Fruit fly (Drosophila melanogaster) S2 (cell line): ENCODE data around the gene RpS30.

ENCODE experiments used
- CG8478 ChIP-seq: fragments of >200 bp; optimal IDR thresholded peaks from 2 replicates; lab custom pipeline; 2018
- CTCF ChIP-seq, 2 experiments: fragments of >200 bp; optimal IDR thresholded peaks; 2 replicates each; lab custom pipeline; 2018

RpS30 gene

DNA sequence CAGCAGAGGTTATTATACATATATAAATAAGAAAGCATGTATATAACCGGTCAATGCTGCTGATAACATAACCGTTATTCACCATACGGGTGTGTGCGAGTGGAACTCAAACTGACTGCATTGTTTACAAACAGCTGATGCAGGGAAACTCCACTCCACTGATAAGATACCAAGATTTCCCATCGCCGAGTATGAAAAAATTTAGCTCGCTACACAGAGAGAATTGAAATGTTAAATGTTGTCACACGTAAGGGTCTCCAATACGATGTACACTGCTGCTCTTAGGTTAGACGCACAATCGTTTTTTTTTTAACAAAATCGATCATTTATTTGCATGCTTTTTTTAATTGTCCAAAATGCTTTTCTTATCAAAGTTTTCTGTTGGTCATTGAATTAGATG is 16.7 kb upstream of the RpS30 start:
- TF ChIP-seq CTCF (optimal IDR thresholded peaks at IDR 0.05; lab: Kevin White, UChicago): no peak
- TF ChIP-seq CG8478 (lab: Kevin White, UChicago): no peak

DNA sequence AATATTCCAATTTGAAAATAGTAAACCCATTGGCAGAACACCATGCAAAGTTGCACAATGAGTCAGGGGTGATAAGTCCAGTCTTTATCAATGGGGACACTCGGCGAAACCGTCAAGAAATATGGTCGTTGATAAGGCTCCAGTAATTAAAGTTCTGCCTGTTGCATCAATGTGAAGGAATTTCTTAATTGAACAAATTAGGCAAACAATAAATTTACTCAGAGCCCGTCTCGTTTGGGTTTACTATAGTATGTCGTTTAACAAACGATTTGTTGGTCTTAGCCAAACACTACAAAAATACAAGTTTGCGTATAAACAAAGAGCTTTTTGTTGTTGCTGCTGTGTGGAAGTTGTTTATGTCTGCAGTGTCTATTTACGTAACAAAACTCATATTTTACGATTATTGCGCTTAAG is 15.5 kb upstream of the RpS30 start:
- TF ChIP-seq CTCF (optimal IDR thresholded peaks at IDR 0.05; lab: Kevin White, UChicago) (no peak), CG8478 (lab: Kevin White, UChicago) (no peak)

DNA sequence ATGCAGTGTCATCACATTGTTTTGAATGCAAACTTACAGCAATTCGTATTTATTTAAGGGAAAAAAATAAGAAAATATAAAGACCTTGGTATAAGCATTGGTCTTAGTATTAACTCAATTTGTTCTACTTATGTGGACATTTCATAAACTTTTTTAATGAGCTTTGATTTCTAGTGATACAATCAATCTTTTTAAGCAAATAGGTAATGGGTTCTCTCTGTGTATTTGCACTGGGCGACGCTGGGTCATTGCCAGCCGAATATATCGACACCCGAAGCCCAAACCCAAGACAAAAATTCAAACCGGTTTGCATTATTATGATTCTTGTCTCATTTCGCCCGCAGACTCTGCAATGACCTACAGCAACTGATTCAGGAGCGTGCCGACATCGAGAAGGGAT is 14.8 kb upstream of the RpS30 start:
- TF ChIP-seq CTCF (optimal IDR thresholded peaks at IDR 0.05; lab: Kevin White, UChicago) (no peak), CG8478 (lab: Kevin White, UChicago) (no peak)

DNA sequence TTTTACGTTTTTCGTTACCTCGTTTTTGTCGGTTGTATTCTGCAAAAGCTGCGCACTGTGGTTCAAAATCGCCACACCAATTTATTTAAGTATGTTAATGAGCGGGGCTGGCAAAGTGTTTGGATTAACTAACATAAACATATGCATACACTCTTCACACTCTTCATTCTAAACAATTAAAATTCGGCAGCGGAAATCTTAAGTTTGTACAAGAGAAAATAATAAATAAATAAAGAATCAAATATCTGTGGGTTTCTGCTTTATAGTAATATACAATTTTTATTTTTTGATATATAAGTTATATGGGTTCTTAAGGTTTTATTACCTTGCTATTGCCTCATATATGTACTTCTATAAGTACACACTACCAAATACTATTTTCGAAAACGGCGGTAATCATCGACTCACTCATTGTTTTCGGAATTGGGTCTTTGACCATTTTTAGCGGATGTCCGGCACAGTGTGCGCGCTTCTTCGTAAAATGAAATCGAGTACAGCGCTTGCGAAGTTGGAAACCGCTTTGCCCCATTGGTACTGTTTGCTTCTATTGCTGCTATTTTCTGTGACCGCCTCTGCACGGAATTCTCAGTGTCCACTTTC is 14.0 kb upstream of the RpS30 start:
- TF ChIP-seq CTCF (optimal IDR thresholded peaks at IDR 0.05; lab: Kevin White, UChicago) (no peak), CG8478 (lab: Kevin White, UChicago) (no peak)

DNA sequence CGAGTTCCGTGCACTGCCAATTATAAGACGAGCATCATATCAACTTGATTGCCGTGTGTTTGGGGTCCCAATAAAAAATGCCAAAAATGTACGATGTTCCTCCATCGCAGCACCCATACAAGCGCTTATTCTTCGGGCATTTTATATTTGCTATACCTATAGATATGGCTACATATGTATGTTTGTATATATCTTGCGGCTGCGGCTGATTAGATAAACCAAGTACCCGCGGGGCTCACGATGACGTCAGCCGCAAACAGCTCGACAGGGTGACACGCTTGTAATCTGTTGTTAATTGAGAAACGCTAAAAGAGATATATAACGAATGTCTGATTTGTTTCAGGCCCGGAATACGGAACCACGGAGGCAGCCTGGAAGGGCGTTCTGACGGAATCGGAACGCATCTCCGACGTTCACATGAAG is 13.1 kb upstream of the RpS30 start:
- TF ChIP-seq CTCF (optimal IDR thresholded peaks at IDR 0.05; lab: Kevin White, UChicago): no peak
- TF ChIP-seq CG8478 (lab: Kevin White, UChicago): no peak

DNA sequence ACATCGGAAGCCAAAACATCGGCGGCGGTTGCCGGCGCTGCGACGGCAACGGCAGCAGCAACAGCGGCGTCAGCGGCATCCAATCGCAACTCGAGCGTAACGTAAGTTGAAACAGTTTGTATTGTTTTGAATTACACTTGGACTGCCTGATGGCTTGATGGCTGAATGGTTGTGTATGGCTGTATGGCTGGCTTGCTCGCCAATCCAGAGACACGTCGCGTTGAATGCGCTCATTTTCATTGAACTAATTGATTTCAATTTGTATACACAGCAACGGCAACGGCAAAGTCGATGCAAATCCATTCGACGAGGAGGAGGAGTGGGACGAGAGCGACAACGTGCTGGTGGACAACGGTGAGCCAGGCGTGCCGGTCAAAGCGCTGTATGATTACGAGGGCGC is 11.5 kb upstream of the RpS30 start:
- TF ChIP-seq CG8478 (lab: Kevin White, UChicago): no peak

DNA sequence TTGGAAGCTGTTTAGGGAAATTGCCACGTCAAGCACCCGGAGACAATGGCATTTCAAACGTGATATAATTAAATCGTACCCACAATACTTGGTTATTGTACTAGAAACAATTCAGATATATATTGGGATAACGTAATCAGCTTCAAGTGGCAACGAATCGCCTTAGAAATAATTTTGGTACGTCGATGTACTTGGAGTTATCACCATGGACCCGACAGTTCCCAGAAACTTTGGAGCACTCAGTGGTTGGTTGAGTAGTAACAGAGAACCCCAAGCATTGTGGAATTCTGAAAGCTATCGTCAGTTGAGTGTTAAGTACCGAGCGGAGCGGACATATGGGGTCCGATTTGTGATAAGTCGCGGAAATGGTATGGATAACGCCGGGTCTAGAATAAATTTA is 8.5 kb upstream of the RpS30 start, which contains the start of gene CG15695:
TSS of gene CG15695 (plus strand) at position 301 of the 400 bp plus-strand sequence.
- TF ChIP-seq CTCF (optimal IDR thresholded peaks at IDR 0.05; lab: Kevin White, UChicago) (no peak), CG8478 (lab: Kevin White, UChicago) (no peak)

DNA sequence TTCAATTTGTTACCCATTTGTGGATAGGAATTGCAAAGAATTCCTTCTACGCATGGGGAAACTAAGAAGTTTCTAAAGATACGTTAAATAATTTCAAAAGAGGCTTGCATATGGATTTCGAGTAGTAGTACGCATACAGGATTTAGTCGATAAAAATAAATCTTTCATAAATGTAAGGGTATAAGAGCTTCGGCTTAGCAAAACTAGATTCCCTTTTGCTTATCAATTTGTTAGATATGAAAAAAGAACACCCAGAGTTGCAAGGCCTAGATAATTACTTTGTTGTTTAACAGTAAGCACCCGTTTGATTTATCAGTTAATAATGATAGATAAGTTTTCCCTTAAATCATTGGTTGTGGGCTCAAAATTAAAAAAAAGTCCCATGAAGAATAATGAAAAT is 4.8 kb upstream of the RpS30 start:
- no peak for TF ChIP-seq CG8478 (lab: Kevin White, UChicago)
- TF ChIP-seq CTCF (optimal IDR thresholded peaks at IDR 0.05; lab: Kevin White, UChicago): no peak

DNA sequence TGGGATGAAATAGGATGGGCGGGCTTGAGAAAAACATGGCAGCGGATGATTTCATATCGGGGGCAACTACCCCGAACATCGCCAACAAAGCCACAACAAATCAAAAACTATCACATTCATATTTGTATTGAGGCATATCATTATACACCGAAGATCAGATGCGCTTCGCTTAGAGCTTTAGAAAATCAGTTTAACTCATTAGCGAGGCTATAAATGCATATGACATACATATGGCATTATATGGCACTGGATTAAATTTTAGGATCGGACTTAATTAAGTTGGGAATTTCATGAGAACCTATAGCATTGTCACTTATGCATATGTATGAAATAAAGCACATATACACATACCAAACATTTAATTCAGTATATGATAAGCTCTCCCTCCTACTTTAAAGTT is 4.0 kb upstream of the RpS30 start:
- TF ChIP-seq CTCF (optimal IDR thresholded peaks at IDR 0.05; lab: Kevin White, UChicago): no peak
- TF ChIP-seq CG8478 (lab: Kevin White, UChicago): no peak

DNA sequence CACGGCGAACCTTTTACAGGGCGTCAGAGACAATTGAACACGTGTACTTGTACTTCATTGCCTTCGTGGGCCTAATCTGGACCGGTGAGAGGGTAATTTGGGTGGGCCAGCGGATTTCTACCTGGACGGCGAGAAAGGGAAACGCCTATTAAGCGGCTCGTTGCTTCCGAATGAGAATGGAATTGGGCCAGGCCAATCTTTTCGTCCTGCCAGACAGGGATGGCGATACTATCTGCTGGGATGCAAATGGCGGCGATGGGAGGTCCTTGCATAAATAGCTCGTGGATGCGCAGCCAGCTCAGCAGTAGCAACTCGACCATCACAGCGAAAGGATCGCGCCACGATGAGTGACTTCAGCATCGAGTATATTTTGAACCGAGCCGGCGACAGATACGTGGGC is 3.5 kb upstream of the RpS30 start, which contains the start of gene CG15696:
TSS of gene CG15696 (plus strand) at position 301 of the 400 bp plus-strand sequence.
- TF ChIP-seq CTCF (optimal IDR thresholded peaks at IDR 0.05; lab: Kevin White, UChicago): no peak
- no peak for TF ChIP-seq CG8478 (lab: Kevin White, UChicago)

DNA sequence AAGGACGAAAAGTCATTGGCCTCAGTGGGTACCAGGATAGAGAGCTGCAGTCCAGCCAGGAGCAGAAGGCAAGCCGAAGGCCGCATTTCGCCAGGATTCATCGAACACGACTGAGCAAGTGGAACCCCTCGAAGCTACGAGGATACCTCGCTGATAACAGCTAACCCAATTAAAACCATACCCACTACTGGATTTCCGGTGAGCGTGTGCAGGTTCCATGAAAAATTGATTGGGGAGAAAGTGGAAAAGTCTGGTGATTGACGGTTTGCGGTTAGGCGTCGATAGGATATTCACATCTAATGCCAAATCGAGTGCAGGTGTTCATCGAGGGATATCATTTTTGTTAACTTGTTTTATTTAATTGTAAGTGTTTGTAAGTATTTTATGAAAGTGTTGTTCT is 9.5 kb downstream of the RpS30 start, which contains the start of gene Ir93a:
TSS of gene Ir93a (minus strand) at position 101 of the 400 bp plus-strand sequence.
- TF ChIP-seq CG8478 (lab: Kevin White, UChicago): no peak

DNA sequence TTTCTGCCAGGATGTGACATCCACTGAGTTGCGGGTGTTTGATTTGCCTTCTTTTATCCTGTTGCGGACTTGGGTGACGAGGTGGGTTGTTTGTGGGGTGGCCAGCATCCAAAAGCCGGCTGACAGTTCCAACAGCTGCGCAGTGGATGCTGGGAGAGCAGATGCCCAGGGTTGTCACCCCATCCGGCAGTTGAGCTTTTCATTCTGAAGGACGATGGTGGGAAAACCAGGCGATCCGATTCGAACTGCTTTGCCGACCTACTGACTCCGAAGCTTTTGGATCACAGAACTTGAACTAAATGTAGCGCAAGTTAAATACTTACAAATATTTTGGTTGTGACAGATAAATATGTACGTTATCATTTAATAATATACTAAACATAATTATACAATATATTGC is 15.9 kb downstream of the RpS30 start, which contains the start of gene KaiR1D:
TSS of gene KaiR1D (minus strand) at position 28 of the 400 bp plus-strand sequence.
- no peak for TF ChIP-seq CG8478 (lab: Kevin White, UChicago)
- TF ChIP-seq CTCF (optimal IDR thresholded peaks at IDR 0.05; lab: Kevin White, UChicago): no peak

DNA sequence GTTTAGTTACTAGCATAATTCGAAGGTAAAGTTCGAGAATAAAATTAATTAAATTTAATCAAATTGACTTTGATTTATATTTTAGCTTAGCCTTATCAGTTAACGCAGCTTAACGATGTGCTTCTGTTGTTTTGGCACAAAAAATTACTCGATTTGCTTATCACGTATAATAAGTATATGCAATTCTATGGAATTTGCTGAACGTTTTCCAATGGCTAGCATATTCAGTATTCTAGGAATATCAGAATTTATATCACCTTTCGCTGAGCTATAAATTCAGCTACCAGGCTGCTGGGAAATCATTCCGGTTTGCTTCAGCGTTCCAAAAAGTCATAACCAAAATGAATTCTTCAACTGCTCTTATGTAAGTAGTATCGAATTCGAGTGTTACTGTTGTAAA is 20.4 kb downstream of the RpS30 start, which contains the start of gene TotA:
TSS of gene TotA (plus strand) at position 301 of the 400 bp plus-strand sequence.
- TF ChIP-seq CTCF (optimal IDR thresholded peaks at IDR 0.05; lab: Kevin White, UChicago) (no peak), CG8478 (lab: Kevin White, UChicago) (no peak)

DNA sequence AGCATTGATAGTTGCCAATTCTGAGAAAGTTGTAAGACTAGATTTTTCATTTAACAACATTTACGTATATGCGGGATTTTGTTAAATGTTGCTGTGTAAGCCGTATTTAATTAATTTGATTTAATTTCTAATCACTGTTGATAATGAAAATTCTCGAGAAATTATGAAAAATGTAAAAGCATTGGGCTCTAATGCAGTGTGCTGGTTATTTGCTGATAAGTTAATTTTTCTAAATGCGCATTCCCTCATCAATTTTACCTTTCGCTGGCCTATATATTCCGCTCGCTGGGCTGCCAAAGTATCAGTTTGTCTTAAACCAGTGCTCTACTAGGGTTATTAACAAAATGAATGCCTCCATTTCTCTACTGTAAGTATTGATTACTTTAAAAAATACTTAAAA is 22.4 kb downstream of the RpS30 start, which contains the start of gene TotC:
TSS of gene TotC (plus strand) at position 301 of the 400 bp plus-strand sequence.
- TF ChIP-seq CG8478 (lab: Kevin White, UChicago) (no peak), CTCF (optimal IDR thresholded peaks at IDR 0.05; lab: Kevin White, UChicago) (no peak)

DNA sequence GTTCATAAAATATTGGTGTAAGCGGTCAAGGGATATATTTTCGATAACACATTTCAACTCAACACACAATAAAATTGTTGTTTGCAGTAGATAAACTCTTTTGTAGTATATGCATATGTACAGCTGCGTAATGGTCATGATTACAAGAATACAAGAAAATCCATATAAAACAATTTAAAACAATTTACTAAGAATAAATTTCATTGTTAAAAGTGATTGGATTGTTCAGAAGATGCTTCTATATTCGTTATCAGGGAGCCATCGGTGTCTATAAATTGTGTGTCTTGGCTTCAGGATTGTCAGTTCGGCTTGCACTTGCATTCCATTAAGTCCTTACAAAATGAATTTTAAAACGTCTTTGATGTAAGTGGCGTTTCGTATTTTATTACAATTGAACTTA is 23.3 kb downstream of the RpS30 start, which contains the start of gene TotB:
TSS of gene TotB (plus strand) at position 301 of the 400 bp plus-strand sequence.
- TF ChIP-seq CG8478 (lab: Kevin White, UChicago): no peak
- no peak for TF ChIP-seq CTCF (optimal IDR thresholded peaks at IDR 0.05; lab: Kevin White, UChicago)

DNA sequence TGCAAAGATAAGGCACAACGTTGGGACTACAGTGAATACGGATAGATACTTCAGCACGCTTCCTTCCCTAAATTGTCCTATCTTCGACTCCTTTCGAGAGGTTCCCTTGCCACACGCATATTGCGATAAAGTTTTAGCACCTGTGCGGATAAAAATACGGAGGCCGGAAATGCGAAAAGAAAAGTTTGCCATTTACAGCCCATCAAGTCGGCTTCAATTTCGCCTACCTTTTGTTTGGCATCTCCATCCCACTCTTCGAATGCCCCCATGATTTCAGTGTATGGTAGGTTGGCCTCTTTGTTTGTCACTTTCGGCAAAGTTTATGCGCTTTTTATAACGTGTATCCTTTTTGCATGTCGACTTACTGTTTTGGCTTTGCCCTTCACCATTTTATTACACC is 26.4 kb downstream of the RpS30 start:
- TF ChIP-seq CTCF (optimal IDR thresholded peaks at IDR 0.05; lab: Kevin White, UChicago) (no peak), CG8478 (lab: Kevin White, UChicago) (no peak)
